Fruit fly (Drosophila melanogaster): ENCODE measurements around the gene Nxf3.
A peak's percentile ranks its signal among the peaks of the same experiment; 100 is the strongest.

The Nxf3 gene

dm6 chr3L:13952484-13953048 is 12.4 kb upstream of the Nxf3 start:
- TF ChIP-seq kay (GFP tag; ENCODE audit: borderline replicate concordance) (peak; percentile 94), Clk (GFP tag; optimal IDR thresholded peaks at IDR 0.05) (no peak), tj (GFP tag; optimal IDR thresholded peaks at IDR 0.05) (peak; percentile 5), Mnt (GFP tag; optimal IDR thresholded peaks at IDR 0.05) (peak; percentile 49), CG5204 (GFP tag; optimal IDR thresholded peaks at IDR 0.05) (no peak)

dm6 chr3L:13956667-13957066 is 8.3 kb upstream of the Nxf3 start:
- TF ChIP-seq Hr96 (GFP tag; optimal IDR thresholded peaks at IDR 0.05) (no peak), bab1 (GFP tag; optimal IDR thresholded peaks at IDR 0.05) (no peak), CG1620 (GFP tag; optimal IDR thresholded peaks at IDR 0.05) (no peak), Crg-1 (GFP tag; optimal IDR thresholded peaks at IDR 0.05) (no peak), CG7101 (tag; optimal IDR thresholded peaks at IDR 0.05) (no peak), CG33017 (tag; optimal IDR thresholded peaks at IDR 0.05) (no peak), Clk (GFP tag; optimal IDR thresholded peaks at IDR 0.05) (no peak), ovo (GFP tag; optimal IDR thresholded peaks at IDR 0.05) (no peak), kay (GFP tag; ENCODE audit: borderline replicate concordance) (no peak), cic (GFP tag; optimal IDR thresholded peaks at IDR 0.05) (no peak), CG11617 (GFP tag; optimal IDR thresholded peaks at IDR 0.05) (no peak), CG5204 (GFP tag; optimal IDR thresholded peaks at IDR 0.05) (no peak), pad (GFP tag; optimal IDR thresholded peaks at IDR 0.05) (no peak), CG7045 (GFP tag; optimal IDR thresholded peaks at IDR 0.05) (no peak), CG12768 (GFP tag; optimal IDR thresholded peaks at IDR 0.05) (no peak), CG14711 (tag; optimal IDR thresholded peaks at IDR 0.05) (no peak), Mnt (GFP tag; optimal IDR thresholded peaks at IDR 0.05) (no peak), tj (GFP tag; optimal IDR thresholded peaks at IDR 0.05) (no peak), cnc (optimal IDR thresholded peaks at IDR 0.05) (no peak), toe (GFP tag; optimal IDR thresholded peaks at IDR 0.05) (no peak)

dm6 chr3L:13957212-13957668 is 7.8 kb upstream of the Nxf3 start:
- TF ChIP-seq cic (GFP tag; optimal IDR thresholded peaks at IDR 0.05) (no peak), Hr96 (GFP tag; optimal IDR thresholded peaks at IDR 0.05) (no peak), CG11617 (GFP tag; optimal IDR thresholded peaks at IDR 0.05) (peak; percentile 3), CG14711 (tag; optimal IDR thresholded peaks at IDR 0.05) (peak; percentile 13), CG7045 (GFP tag; optimal IDR thresholded peaks at IDR 0.05) (no peak), kay (GFP tag; ENCODE audit: borderline replicate concordance) (no peak), CG33017 (tag; optimal IDR thresholded peaks at IDR 0.05) (no peak), ovo (GFP tag; optimal IDR thresholded peaks at IDR 0.05) (no peak), CG5204 (GFP tag; optimal IDR thresholded peaks at IDR 0.05) (no peak), Crg-1 (GFP tag; optimal IDR thresholded peaks at IDR 0.05) (no peak), CG7101 (tag; optimal IDR thresholded peaks at IDR 0.05) (no peak), pad (GFP tag; optimal IDR thresholded peaks at IDR 0.05) (no peak), toe (GFP tag; optimal IDR thresholded peaks at IDR 0.05) (no peak), Mnt (GFP tag; optimal IDR thresholded peaks at IDR 0.05) (no peak), cnc (optimal IDR thresholded peaks at IDR 0.05) (no peak), Clk (GFP tag; optimal IDR thresholded peaks at IDR 0.05) (no peak), bab1 (GFP tag; optimal IDR thresholded peaks at IDR 0.05) (peak; percentile 44)

dm6 chr3L:13957789-13958188 is 7.2 kb upstream of the Nxf3 start:
- TF ChIP-seq CG1620 (GFP tag; optimal IDR thresholded peaks at IDR 0.05), result no peak
- TF ChIP-seq tj (GFP tag; optimal IDR thresholded peaks at IDR 0.05), result peak; percentile 93
- no peak for TF ChIP-seq CG7045 (GFP tag; optimal IDR thresholded peaks at IDR 0.05)

dm6 chr3L:13965502-13965843 is 470 bp downstream of the Nxf3 start:
- TF ChIP-seq CG12768 (GFP tag; optimal IDR thresholded peaks at IDR 0.05) (no peak), toe (GFP tag; optimal IDR thresholded peaks at IDR 0.05) (no peak), CG7101 (tag; optimal IDR thresholded peaks at IDR 0.05) (no peak), Crg-1 (GFP tag; optimal IDR thresholded peaks at IDR 0.05) (no peak), kay (GFP tag; ENCODE audit: borderline replicate concordance) (no peak), bab1 (GFP tag; optimal IDR thresholded peaks at IDR 0.05) (no peak), cic (GFP tag; optimal IDR thresholded peaks at IDR 0.05) (no peak), CG5204 (GFP tag; optimal IDR thresholded peaks at IDR 0.05) (no peak), pad (GFP tag; optimal IDR thresholded peaks at IDR 0.05) (no peak), CG1620 (GFP tag; optimal IDR thresholded peaks at IDR 0.05) (no peak), ovo (GFP tag; optimal IDR thresholded peaks at IDR 0.05) (no peak), cnc (optimal IDR thresholded peaks at IDR 0.05) (no peak), tj (GFP tag; optimal IDR thresholded peaks at IDR 0.05) (no peak), CG14711 (tag; optimal IDR thresholded peaks at IDR 0.05) (no peak)

dm6 chr3L:13973377-13974111 is 8.5 kb downstream of the Nxf3 start, which contains the start of the genes CG13738 and Hsc70-1:
Gene CG13738, minus strand, starts transcription at chr3L:13973477.
Gene Hsc70-1, plus strand, starts transcription at chr3L:13974061.
- TF ChIP-seq cnc (optimal IDR thresholded peaks at IDR 0.05) (no peak), bab1 (GFP tag; optimal IDR thresholded peaks at IDR 0.05) (no peak), pad (GFP tag; optimal IDR thresholded peaks at IDR 0.05) (no peak), cic (GFP tag; optimal IDR thresholded peaks at IDR 0.05) (no peak), ovo (GFP tag; optimal IDR thresholded peaks at IDR 0.05) (no peak), Clk (GFP tag; optimal IDR thresholded peaks at IDR 0.05) (no peak), CG1620 (GFP tag; optimal IDR thresholded peaks at IDR 0.05) (no peak), CG11617 (GFP tag; optimal IDR thresholded peaks at IDR 0.05) (no peak), CG12768 (GFP tag; optimal IDR thresholded peaks at IDR 0.05) (no peak), CG33017 (tag; optimal IDR thresholded peaks at IDR 0.05) (no peak), Hr96 (GFP tag; optimal IDR thresholded peaks at IDR 0.05) (no peak), CG7101 (tag; optimal IDR thresholded peaks at IDR 0.05) (no peak), Mnt (GFP tag; optimal IDR thresholded peaks at IDR 0.05) (no peak), CG5204 (GFP tag; optimal IDR thresholded peaks at IDR 0.05) (no peak), Crg-1 (GFP tag; optimal IDR thresholded peaks at IDR 0.05) (no peak)

All from whole organism, adult.